Worm (Caenorhabditis elegans) whole organism, young adult: ENCODE measurements around the gene pkn-1.
A peak's percentile ranks its signal among the peaks of the same experiment; 100 is the strongest.

ENCODE experiments used
- B0261.1 ChIP-seq: sonication (generic microtip); optimal IDR thresholded peaks from 2 replicates; lab custom pipeline; 2016; ENCODE audit warnings: mild to moderate bottlenecking, missing genetic modification characterization, moderate library complexity, missing compliant biosample characterization
- C17E4.6 ChIP-seq: fragments of 200-800 bp; sonication (Bioruptor generic); IDR thresholded peaks from 2 replicates; pipeline ENCODE4 v1.3.6; 2022; ENCODE audit warnings: missing genetic modification reagents, missing genetic modification characterization, missing compliant biosample characterization
- F52B5.7 ChIP-seq: sonication (generic microtip); optimal IDR thresholded peaks from 2 replicates; lab custom pipeline; 2016; ENCODE audit warnings: mild to moderate bottlenecking, missing genetic modification characterization, missing compliant biosample characterization
- K12H6.12 ChIP-seq: fragments of 200-800 bp; sonication (Bioruptor generic); optimal IDR thresholded peaks from 2 replicates; lab custom pipeline; 2018; ENCODE audit warnings: mild to moderate bottlenecking, missing genetic modification characterization, missing compliant biosample characterization
- Y56A3A.18 ChIP-seq: fragments of 200-800 bp; sonication (Bioruptor generic); IDR thresholded peaks from 2 replicates; pipeline ENCODE4 v1.3.6; 2022; ENCODE audit warnings: missing genetic modification reagents, missing genetic modification characterization, missing compliant biosample characterization
- akir-1 ChIP-seq: fragments of 200-800 bp; sonication (Bioruptor generic); optimal IDR thresholded peaks from 2 replicates; lab custom pipeline; 2018; ENCODE audit warnings: mild to moderate bottlenecking, missing genetic modification characterization, moderate library complexity, missing compliant biosample characterization
- attf-5 ChIP-seq: fragments of 200-800 bp; sonication (Bioruptor generic); optimal IDR thresholded peaks from 2 replicates; lab custom pipeline; 2018; ENCODE audit warnings: mild to moderate bottlenecking, missing genetic modification characterization, missing compliant biosample characterization
- cebp-1 ChIP-seq, 2 experiments: fragments of 200-800 bp in 1 of 2; sonication (Bioruptor generic) in 1 of 2; sonication (generic microtip) in 1 of 2; IDR thresholded peaks in 1 of 2; optimal IDR thresholded peaks in 1 of 2; 2 replicates each; pipeline versions ENCODE4 v1.3.6 to Lab custom; 2017 to 2022; ENCODE audit warnings: missing compliant biosample characterization in 2 of 2, missing genetic modification characterization in 2 of 2, mild to moderate bottlenecking in 1 of 2, missing genetic modification reagents in 1 of 2, moderate library complexity in 1 of 2
- dox-1 ChIP-seq: fragments of 200-800 bp; sonication (Bioruptor generic); IDR thresholded peaks from 2 replicates; pipeline ENCODE4 v1.3.6; 2022; ENCODE audit warnings: missing genetic modification reagents, missing genetic modification characterization, missing compliant biosample characterization
- dpff-1 ChIP-seq: sonication (generic microtip); optimal IDR thresholded peaks from 2 replicates; lab custom pipeline; 2017; ENCODE audit warnings: mild to moderate bottlenecking, missing genetic modification characterization, missing compliant biosample characterization
- dpl-1 ChIP-seq: fragments of 150-350 bp; optimal IDR thresholded peaks from 2 replicates; lab custom pipeline; 2014; ENCODE audit warnings: missing biosample characterization, missing genetic modification reagents, missing genetic modification characterization
- ekl-4 ChIP-seq: fragments of 200-800 bp; sonication (Bioruptor generic); IDR thresholded peaks from 2 replicates; pipeline ENCODE4 v1.3.6; 2022; ENCODE audit warnings: missing genetic modification reagents, missing genetic modification characterization, missing compliant biosample characterization
- ets-4 ChIP-seq: fragments of 200-800 bp; sonication (Bioruptor generic); optimal IDR thresholded peaks from 2 replicates; lab custom pipeline; 2018; ENCODE audit warnings: mild to moderate bottlenecking, missing genetic modification characterization, missing compliant biosample characterization
- gei-17 ChIP-seq: fragments of 200-800 bp; sonication (Bioruptor generic); optimal IDR thresholded peaks from 2 replicates; lab custom pipeline; 2018; ENCODE audit warnings: mild to moderate bottlenecking, missing genetic modification characterization, missing compliant biosample characterization
- him-1 ChIP-seq: sonication (generic microtip); optimal IDR thresholded peaks from 2 replicates; lab custom pipeline; 2016; ENCODE audit warnings: missing genotype, missing genetic modification reagents, missing genetic modification characterization, missing compliant biosample characterization
- hlh-12 ChIP-seq: sonication (generic microtip); optimal IDR thresholded peaks from 2 replicates; lab custom pipeline; 2016; ENCODE audit warnings: missing genetic modification characterization, missing compliant biosample characterization
- hmg-1.2 ChIP-seq: fragments of 200-800 bp; sonication (Bioruptor generic); IDR thresholded peaks from 2 replicates; pipeline ENCODE4 v1.3.6; 2022; ENCODE audit warnings: missing genetic modification reagents, missing genetic modification characterization, missing compliant biosample characterization
- hrde-1 ChIP-seq: sonication (generic microtip); optimal IDR thresholded peaks from 2 replicates; lab custom pipeline; 2016; ENCODE audit warnings: missing genetic modification characterization, mild to moderate bottlenecking, missing compliant biosample characterization, moderate library complexity, missing genotype, missing genetic modification reagents, borderline replicate concordance
- hsf-1 ChIP-seq: fragments of 200-800 bp; sonication (Bioruptor generic); IDR thresholded peaks from 2 replicates; pipeline ENCODE4 v1.3.6; 2022; ENCODE audit warnings: missing genetic modification reagents, missing genetic modification characterization, missing compliant biosample characterization
- lin-26 ChIP-seq: fragments of 200-800 bp; sonication (Bioruptor generic); IDR thresholded peaks from 2 replicates; pipeline ENCODE4 v1.3.6; 2022; ENCODE audit warnings: missing genetic modification reagents, missing genetic modification characterization, missing compliant biosample characterization
- lsl-1 ChIP-seq: fragments of 200-800 bp; sonication (Bioruptor generic); optimal IDR thresholded peaks from 2 replicates; lab custom pipeline; 2018; ENCODE audit warnings: mild to moderate bottlenecking, missing genetic modification characterization, moderate library complexity, missing compliant biosample characterization
- madf-10 ChIP-seq: sonication (generic microtip); optimal IDR thresholded peaks from 2 replicates; lab custom pipeline; 2016; ENCODE audit warnings: mild to moderate bottlenecking, missing genetic modification characterization, missing compliant biosample characterization
- madf-6 ChIP-seq: fragments of 200-800 bp; sonication (Bioruptor generic); IDR thresholded peaks from 2 replicates; pipeline ENCODE4 v1.3.6; 2022; ENCODE audit warnings: missing genetic modification reagents, missing genetic modification characterization, missing compliant biosample characterization
- nfya-1 ChIP-seq: sonication (generic microtip); optimal IDR thresholded peaks from 2 replicates; lab custom pipeline; 2017; ENCODE audit warnings: antibody characterized with exemption, missing compliant biosample characterization, missing genetic modification characterization, borderline replicate concordance; ENCODE audit not compliant: insufficient read depth
- nfyb-1 ChIP-seq: fragments of 200-800 bp; sonication (Bioruptor generic); IDR thresholded peaks from 2 replicates; pipeline ENCODE4 v1.3.6; 2022; ENCODE audit warnings: missing genetic modification reagents, missing genetic modification characterization, missing compliant biosample characterization
- nhr-120 ChIP-seq: fragments of 200-800 bp; sonication (Bioruptor generic); IDR thresholded peaks from 2 replicates; pipeline ENCODE4 v1.3.6; 2022; ENCODE audit warnings: missing genetic modification characterization, missing compliant biosample characterization
- nhr-80 ChIP-seq: sonication (generic microtip); optimal IDR thresholded peaks from 2 replicates; lab custom pipeline; 2016; ENCODE audit warnings: missing genetic modification characterization, missing compliant biosample characterization
- nhr-90 ChIP-seq: sonication (generic microtip); optimal IDR thresholded peaks from 2 replicates; lab custom pipeline; 2016; ENCODE audit warnings: missing genotype, mild to moderate bottlenecking, missing genetic modification characterization, missing compliant biosample characterization
- tlf-1 ChIP-seq: fragments of 200-800 bp; sonication (Bioruptor generic); optimal IDR thresholded peaks from 2 replicates; lab custom pipeline; 2018; ENCODE audit warnings: mild to moderate bottlenecking, missing genetic modification characterization, missing compliant biosample characterization
- ztf-18 ChIP-seq: sonication (generic microtip); optimal IDR thresholded peaks from 2 replicates; lab custom pipeline; 2016; ENCODE audit warnings: missing genotype, mild to moderate bottlenecking, missing genetic modification characterization, missing compliant biosample characterization
- ztf-28 ChIP-seq: fragments of 200-800 bp; sonication (Bioruptor generic); IDR thresholded peaks from 2 replicates; pipeline ENCODE4 v1.3.6; 2022; ENCODE audit warnings: missing genetic modification reagents, missing genetic modification characterization, missing compliant biosample characterization
- ztf-6 ChIP-seq: fragments of 200-800 bp; sonication (Bioruptor generic); IDR thresholded peaks from 2 replicates; pipeline ENCODE4 v1.3.6; 2022; ENCODE audit warnings: missing genetic modification reagents, missing genetic modification characterization, missing compliant biosample characterization

The pkn-1 gene

DNA sequence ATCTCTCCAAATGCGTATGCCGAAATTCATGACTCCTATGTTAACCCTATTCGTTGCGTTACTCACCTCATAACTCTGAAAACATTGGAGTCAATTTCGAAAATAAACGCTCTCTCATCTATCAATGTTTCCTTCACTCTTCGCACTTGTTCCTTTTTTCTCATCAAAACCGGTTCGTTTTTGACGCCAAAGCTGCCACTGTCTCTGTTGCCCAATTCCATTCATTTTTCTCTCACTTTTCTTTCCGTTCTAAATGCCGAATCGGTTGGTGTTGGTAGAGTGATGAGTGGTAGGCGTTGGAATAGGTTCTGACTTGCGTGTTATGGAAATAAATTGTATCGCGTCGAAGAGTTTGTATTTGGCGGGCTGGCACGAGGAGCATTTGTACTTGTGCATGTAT is 3.7 kb upstream of the pkn-1 start (continued):
- no peak for TF ChIP-seq F52B5.7 (tag; lab: Kevin White, UChicago)

DNA sequence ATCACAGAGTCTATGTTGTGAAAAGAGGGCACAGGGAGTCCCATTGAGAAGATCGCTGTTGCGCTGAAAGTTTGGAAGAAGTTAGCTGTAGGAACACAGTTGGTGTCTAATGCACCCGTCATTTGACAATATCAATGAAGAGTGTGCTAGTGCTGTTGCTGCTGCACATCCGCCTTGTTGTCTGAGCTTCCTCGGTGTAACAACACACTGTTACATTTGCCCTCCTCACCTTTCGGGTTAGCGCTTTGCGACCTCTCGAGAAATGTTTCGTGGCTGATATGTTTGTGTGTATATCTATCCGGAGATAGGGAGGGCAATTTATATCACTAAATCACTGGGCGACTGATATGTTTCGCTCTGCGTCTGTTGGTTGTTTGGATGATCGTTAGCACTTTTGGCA is 2.8 kb upstream of the pkn-1 start:
- TF ChIP-seq tlf-1: no peak
- TF ChIP-seq cebp-1 (GFP tag; IDR thresholded peaks at IDR 0.05; lab: Robert Waterston, UW): no peak
- TF ChIP-seq cebp-1 (tag; optimal IDR thresholded peaks at IDR 0.05; lab: Kevin White, UChicago): peak; percentile 29
- peak; percentile 62; the same call in 1 of the 2 replicates for TF ChIP-seq dox-1
- TF ChIP-seq nhr-120 (GFP tag; lab: Robert Waterston, UW): no peak
- peak; percentile 63 for TF ChIP-seq nhr-80 (tag; lab: Kevin White, UChicago)
- TF ChIP-seq C17E4.6 (GFP tag; lab: Robert Waterston, UW): no peak
- 0 out of 2 replicates have a peak, but pooled peaks have one; percentile 13 for TF ChIP-seq hsf-1 (GFP tag; lab: Robert Waterston, UW)
- TF ChIP-seq, all 124 proteins: peak for 4

DNA sequence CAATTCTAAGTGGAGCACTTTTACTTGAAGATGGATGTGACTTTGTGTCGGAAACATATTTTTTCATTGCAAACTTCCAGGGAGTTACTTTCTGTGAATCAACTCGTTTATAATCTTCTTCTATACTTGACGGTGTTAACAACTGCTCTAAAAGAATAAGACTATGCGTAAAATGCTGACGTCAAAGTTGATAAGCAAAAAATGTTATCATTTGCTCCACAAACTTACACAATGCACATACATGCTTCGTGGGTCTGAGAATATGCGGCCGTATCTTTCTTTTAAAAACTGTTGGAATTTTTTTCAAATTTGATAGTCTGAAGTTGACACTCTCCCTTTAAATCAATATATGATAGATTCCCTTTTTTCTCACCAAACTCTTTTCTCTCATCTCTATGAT is 1.9 kb upstream of the pkn-1 start:
- TF ChIP-seq hlh-12 (tag; lab: Kevin White, UChicago): no peak
- no peak for TF ChIP-seq hrde-1
- TF ChIP-seq B0261.1: no peak

DNA sequence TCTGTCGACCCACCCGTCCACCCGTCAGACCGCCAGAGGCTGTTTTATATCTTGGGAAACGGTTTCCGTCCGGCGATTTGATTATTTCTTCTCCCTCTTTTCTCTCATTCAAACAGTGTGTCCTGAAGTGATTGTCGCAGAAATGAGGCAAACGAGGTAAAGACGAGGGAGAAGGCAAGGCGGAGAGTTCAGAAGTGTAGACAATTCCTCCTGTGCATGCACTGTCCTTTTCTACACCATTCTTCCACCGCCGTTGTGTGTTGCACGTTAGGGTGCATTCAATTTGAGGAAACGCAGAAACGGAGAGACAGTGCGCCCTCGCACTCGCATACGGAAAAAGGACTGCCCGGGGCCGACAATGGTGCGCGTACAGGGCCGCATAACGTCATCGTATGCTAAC is 1.4 kb upstream of the pkn-1 start:
- TF ChIP-seq ets-4 (GFP tag; lab: Kevin White, UChicago) (peak; percentile 77), cebp-1 (GFP tag; IDR thresholded peaks at IDR 0.05; lab: Robert Waterston, UW) (no peak), cebp-1 (tag; optimal IDR thresholded peaks at IDR 0.05; lab: Kevin White, UChicago) (peak; percentile 30), Y56A3A.18 (GFP tag; lab: Robert Waterston, UW) (no peak), dox-1 (peak; percentile 81), ztf-6 (GFP tag; lab: Robert Waterston, UW) (no peak), madf-6 (GFP tag; lab: Robert Waterston, UW) (0 out of 2 replicates have a peak, but pooled peaks have one; percentile 7), nhr-80 (tag; lab: Kevin White, UChicago) (peak; percentile 81), K12H6.12 (tag; lab: Kevin White, UChicago) (no peak), hmg-1.2 (GFP tag; lab: Robert Waterston, UW) (peak; percentile 54; the same call in 1 of the 2 replicates), attf-5 (GFP tag; lab: Kevin White, UChicago) (peak; percentile 3), nfyb-1 (GFP tag; lab: Robert Waterston, UW) (0 out of 2 replicates have a peak, but pooled peaks have one; percentile 20)
- TF ChIP-seq, all 124 proteins: peak for 8

DNA sequence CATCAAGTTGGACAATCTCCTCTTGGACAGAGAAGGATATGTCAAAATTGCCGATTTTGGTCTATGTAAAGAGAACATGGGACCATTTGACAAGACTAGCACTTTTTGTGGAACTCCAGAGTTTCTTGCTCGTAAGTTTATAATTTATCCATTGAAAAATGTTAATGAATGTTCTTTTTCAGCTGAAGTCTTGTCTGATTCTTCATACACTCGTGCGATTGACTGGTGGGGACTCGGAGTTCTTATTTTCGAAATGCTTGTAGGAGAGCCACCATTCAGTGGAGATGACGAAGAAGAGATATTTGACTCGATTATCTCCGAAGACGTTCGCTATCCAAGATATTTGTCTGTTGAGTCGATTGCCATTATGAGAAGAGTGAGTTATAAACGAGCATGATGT is 4.1 kb downstream of the pkn-1 start:
- TF ChIP-seq lin-26 (GFP tag; lab: Robert Waterston, UW): no peak
- TF ChIP-seq him-1 (tag; lab: Kevin White, UChicago): no peak
- TF ChIP-seq madf-10 (tag; lab: Kevin White, UChicago): no peak
- TF ChIP-seq nfya-1 (tag; lab: Kevin White, UChicago): no peak
- no peak for TF ChIP-seq nhr-90 (tag; lab: Kevin White, UChicago)
- no peak for TF ChIP-seq gei-17 (GFP tag; lab: Kevin White, UChicago)
- TF ChIP-seq ekl-4: no peak
- TF ChIP-seq ztf-18 (tag; lab: Kevin White, UChicago): no peak
- no peak for TF ChIP-seq dpff-1
- no peak for TF ChIP-seq dpl-1 (GFP tag; lab: Kevin White, UChicago)
- no peak for TF ChIP-seq madf-6 (GFP tag; lab: Robert Waterston, UW)
- TF ChIP-seq akir-1: no peak
- no peak for TF ChIP-seq lsl-1 (GFP tag; lab: Kevin White, UChicago)
- TF ChIP-seq tlf-1: no peak
- TF ChIP-seq ztf-28 (GFP tag; lab: Robert Waterston, UW): no peak
- TF ChIP-seq, all 124 proteins: peak for 0
